Fruit fly (Drosophila melanogaster) whole organism, adult: ENCODE results near the gene Dbp21E2.
A peak's percentile ranks its signal among the peaks of the same experiment; 100 is the strongest.

Source experiments
- CG11617 ChIP-seq: fragments of 200-800 bp; sonication (Bioruptor generic); optimal IDR thresholded peaks from 2 replicates; lab custom pipeline; 2017; ENCODE audit warnings: mild to moderate bottlenecking, missing biosample characterization, missing genetic modification reagents, missing genetic modification characterization
- CG12768 ChIP-seq: fragments of 200-800 bp; sonication (Bioruptor generic); optimal IDR thresholded peaks from 2 replicates; lab custom pipeline; 2017; ENCODE audit warnings: missing biosample characterization, missing genetic modification characterization, mild to moderate bottlenecking, moderate library complexity, missing genetic modification reagents
- CG14711 ChIP-seq: fragments of 200-800 bp; sonication (Bioruptor generic); optimal IDR thresholded peaks from 2 replicates; lab custom pipeline; 2018; ENCODE audit warnings: missing biosample characterization, mild to moderate bottlenecking, missing genetic modification characterization, moderate library complexity
- CG1620 ChIP-seq: fragments of 200-800 bp; sonication (Bioruptor generic); optimal IDR thresholded peaks from 2 replicates; lab custom pipeline; 2016; ENCODE audit warnings: missing biosample characterization, missing genetic modification characterization
- CG33017 ChIP-seq: fragments of 200-800 bp; sonication (Bioruptor generic); optimal IDR thresholded peaks from 2 replicates; lab custom pipeline; 2018; ENCODE audit warnings: missing biosample characterization, mild to moderate bottlenecking, missing genetic modification characterization, moderate library complexity
- CG5204 ChIP-seq: fragments of 200-800 bp; sonication (Bioruptor generic); optimal IDR thresholded peaks from 2 replicates; lab custom pipeline; 2016; ENCODE audit warnings: missing biosample characterization, missing genetic modification characterization
- CG7045 ChIP-seq: fragments of 200-800 bp; sonication (Bioruptor generic); optimal IDR thresholded peaks from 2 replicates; lab custom pipeline; 2017; ENCODE audit warnings: missing biosample characterization, mild to moderate bottlenecking, missing genetic modification characterization
- CG7101 ChIP-seq: fragments of 200-800 bp; sonication (Bioruptor generic); optimal IDR thresholded peaks from 2 replicates; lab custom pipeline; 2018; ENCODE audit warnings: missing biosample characterization, mild to moderate bottlenecking, missing genetic modification characterization, moderate library complexity
- Clk ChIP-seq: fragments of 200-800 bp; sonication (Bioruptor generic); optimal IDR thresholded peaks from 2 replicates; lab custom pipeline; 2017; ENCODE audit warnings: missing biosample characterization, missing genetic modification characterization
- Crg-1 ChIP-seq: fragments of 200-800 bp; sonication (Bioruptor generic); optimal IDR thresholded peaks from 2 replicates; lab custom pipeline; 2016; ENCODE audit warnings: missing biosample characterization, missing genetic modification characterization
- Hr96 ChIP-seq: fragments of 200-800 bp; sonication (Bioruptor generic); optimal IDR thresholded peaks from 2 replicates; lab custom pipeline; 2016; ENCODE audit warnings: missing biosample characterization, missing genetic modification characterization
- Mnt ChIP-seq: fragments of 200-800 bp; sonication (Bioruptor generic); optimal IDR thresholded peaks from 2 replicates; lab custom pipeline; 2016; ENCODE audit warnings: missing biosample characterization, mild to moderate bottlenecking, missing genetic modification characterization
- bab1 ChIP-seq: fragments of 200-800 bp; sonication (Bioruptor generic); optimal IDR thresholded peaks from 3 replicates; lab custom pipeline; 2019; ENCODE audit warnings: missing biosample characterization, mild to moderate bottlenecking, missing genetic modification characterization, moderate library complexity
- cic ChIP-seq: fragments of 200-800 bp; sonication (Bioruptor generic); optimal IDR thresholded peaks from 2 replicates; lab custom pipeline; 2017; ENCODE audit warnings: missing biosample characterization, mild to moderate bottlenecking, missing genetic modification characterization, moderate library complexity
- cnc ChIP-seq, 2 experiments: fragments of >200 bp; optimal IDR thresholded peaks; 2 replicates each; lab custom pipeline; 2017
- kay ChIP-seq: fragments of 200-800 bp; sonication (Bioruptor generic); peaks from one replicate; lab custom pipeline; 2016; ENCODE audit warnings: missing biosample characterization, missing genetic modification characterization, borderline replicate concordance
- ovo ChIP-seq: fragments of 200-800 bp; sonication (Bioruptor generic); optimal IDR thresholded peaks from 2 replicates; lab custom pipeline; 2016; ENCODE audit warnings: missing biosample characterization, missing genetic modification characterization
- pad ChIP-seq: fragments of 200-800 bp; sonication (Bioruptor generic); optimal IDR thresholded peaks from 3 replicates; lab custom pipeline; 2017; ENCODE audit warnings: missing biosample characterization, missing genetic modification characterization, mild to moderate bottlenecking, moderate library complexity, missing genetic modification reagents
- tj ChIP-seq: fragments of 200-800 bp; sonication (Bioruptor generic); optimal IDR thresholded peaks from 3 replicates; lab custom pipeline; 2017; ENCODE audit warnings: missing biosample characterization, mild to moderate bottlenecking, missing genetic modification characterization, moderate library complexity
- toe ChIP-seq: fragments of 200-800 bp; sonication (Bioruptor generic); optimal IDR thresholded peaks from 2 replicates; lab custom pipeline; 2016; ENCODE audit warnings: missing biosample characterization, missing genetic modification characterization

Dbp21E2 gene

DNA sequence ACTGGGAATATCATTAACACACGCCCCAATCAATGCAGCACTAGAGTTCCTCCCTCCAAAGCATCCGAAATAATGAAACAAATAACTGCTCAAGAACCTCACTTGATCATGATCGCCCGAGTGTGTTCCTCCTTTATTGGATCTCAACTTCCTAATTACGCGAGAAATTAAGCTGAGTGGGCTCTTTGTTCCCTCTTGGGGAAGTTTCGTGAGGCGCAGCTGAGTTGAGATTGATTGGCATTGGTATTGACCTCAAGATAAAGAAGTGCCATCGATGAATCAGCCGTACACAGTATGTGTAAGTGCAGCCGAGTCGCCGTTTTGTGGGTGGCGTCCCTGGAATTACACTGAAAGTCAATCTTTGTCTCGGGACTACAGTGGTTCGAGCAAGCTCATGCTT is 31.5 kb downstream of the Dbp21E2 start:
- TF ChIP-seq bab1 (GFP tag; lab: Kevin White, UChicago) = no peak
- peak; percentile 57 for TF ChIP-seq tj
- TF ChIP-seq cic = no peak
- no peak for TF ChIP-seq toe
- no peak for TF ChIP-seq CG14711 (tag; lab: Kevin White, UChicago)

DNA sequence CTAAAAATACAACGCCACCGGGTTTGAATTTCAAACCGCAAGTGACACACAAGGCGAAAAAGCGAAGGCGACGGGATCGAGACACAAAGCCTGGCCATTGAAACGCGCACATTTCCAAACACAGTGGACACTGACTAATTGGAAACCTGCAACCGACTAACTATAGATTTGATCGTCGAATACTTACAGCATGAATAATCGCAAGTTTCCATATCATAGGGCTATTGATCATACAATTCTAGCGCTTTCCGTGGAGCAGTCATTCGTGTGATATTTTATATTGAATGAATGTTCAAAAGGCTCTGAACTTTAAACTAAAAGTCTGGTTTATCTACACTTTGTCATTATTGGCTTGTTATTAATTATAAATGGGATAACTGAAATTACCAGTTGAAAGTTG is 31.9 kb downstream of the Dbp21E2 start:
- TF ChIP-seq Clk (GFP tag; lab: Kevin White, UChicago) = no peak
- no peak for TF ChIP-seq toe
- TF ChIP-seq Crg-1 (GFP tag; lab: Kevin White, UChicago) = peak; percentile 15
- TF ChIP-seq CG7101 (tag; lab: Kevin White, UChicago) = no peak
- TF ChIP-seq CG11617 (GFP tag; lab: Kevin White, UChicago) = peak; percentile 39

DNA sequence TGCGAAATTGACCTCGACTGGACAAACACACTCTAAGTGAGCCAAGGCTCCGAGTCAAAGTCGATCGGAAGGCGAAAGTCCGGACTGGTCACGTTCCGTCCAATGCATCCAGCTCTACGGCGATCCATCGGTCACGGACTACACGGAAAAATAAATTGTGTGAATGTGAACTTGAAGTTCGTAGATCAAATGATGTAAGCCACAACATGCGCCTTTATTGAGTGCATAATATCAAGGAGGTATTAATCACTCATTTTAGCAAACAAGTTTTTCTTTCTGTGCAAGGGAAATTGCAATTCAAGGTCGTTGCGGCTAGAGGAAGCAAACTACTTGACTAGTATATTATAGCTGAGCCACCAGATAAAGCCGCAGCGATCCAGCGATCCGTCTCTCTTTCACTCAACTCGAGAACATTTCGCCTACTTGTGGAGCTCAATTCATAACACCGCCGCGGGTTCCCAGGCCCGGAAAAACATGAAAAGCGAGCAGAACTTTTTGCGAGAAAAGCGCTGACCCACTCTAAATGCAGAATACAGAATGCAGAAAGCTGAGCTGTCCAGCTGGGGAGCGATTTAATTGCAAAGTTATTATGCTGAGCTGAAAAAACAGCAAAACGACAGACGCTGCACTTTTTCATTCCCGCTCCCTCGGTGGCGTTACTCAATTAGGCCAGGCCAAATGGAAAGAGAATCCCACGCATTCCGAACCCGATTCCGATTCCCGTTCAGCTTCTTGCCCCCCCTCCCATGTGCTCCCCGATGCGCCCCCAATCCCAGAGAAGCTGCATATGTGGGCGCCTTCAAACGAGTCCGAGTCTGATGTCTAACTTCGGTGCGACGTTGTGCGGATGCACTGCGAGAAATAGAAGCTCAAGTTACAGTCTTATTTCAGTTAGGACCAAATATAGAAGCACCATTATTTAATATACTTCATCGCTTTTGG is 32.7 kb downstream of the Dbp21E2 start:
- TF ChIP-seq toe (no peak), kay (GFP tag; lab: Kevin White, UChicago) (no peak), CG33017 (tag; lab: Kevin White, UChicago) (peak; percentile 60), CG1620 (no peak), Mnt (GFP tag; lab: Kevin White, UChicago) (no peak), CG7045 (GFP tag; lab: Kevin White, UChicago) (peak; percentile 35), CG12768 (GFP tag; lab: Kevin White, UChicago) (peak; percentile 71), cic (no peak), CG7101 (tag; lab: Kevin White, UChicago) (peak; percentile 68), pad (no peak), Clk (GFP tag; lab: Kevin White, UChicago) (no peak), Hr96 (GFP tag; lab: Kevin White, UChicago) (no peak), tj (peak; percentile 100), CG11617 (GFP tag; lab: Kevin White, UChicago) (peak; percentile 13), Crg-1 (GFP tag; lab: Kevin White, UChicago) (no peak), ovo (GFP tag; lab: Kevin White, UChicago) (no peak), CG5204 (no peak), cnc (optimal IDR thresholded peaks at IDR 0.05; lab: Kevin White, UChicago) (no peak), bab1 (GFP tag; lab: Kevin White, UChicago) (peak; percentile 65), CG14711 (tag; lab: Kevin White, UChicago) (peak; percentile 43)

DNA sequence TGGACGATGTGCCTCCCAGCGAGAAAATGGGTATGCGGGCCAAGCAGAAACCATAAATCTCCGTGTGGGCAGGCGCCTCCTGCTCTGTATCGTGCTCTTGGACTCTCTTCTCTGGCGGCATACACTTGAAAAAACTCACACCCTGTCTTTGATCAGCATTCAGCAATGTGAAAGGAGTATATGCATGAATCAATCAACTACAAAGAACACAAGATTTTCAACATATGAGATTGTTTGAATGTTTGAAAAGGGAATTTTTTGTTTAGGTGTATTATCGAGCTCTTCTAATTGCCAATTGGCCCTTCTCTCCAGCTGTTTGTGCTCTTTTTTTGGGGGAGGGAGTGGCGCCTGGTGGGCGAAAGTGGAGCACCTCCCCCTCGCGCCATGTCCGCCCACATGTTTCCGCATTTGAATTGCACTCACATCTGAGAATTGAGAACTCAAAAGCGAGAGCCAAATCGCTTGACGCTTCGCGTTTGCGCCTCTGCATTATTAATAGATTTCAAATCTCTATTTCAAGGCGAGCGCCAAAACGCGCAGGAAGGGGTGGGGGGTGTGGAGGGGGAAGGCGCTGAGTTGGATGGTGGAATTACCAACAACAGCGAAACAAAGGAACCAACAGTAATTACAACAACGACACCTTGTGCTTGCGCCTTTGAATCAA is 34.1 kb downstream of the Dbp21E2 start:
- TF ChIP-seq CG5204 (peak; percentile 21), Hr96 (GFP tag; lab: Kevin White, UChicago) (peak; percentile 11), CG11617 (GFP tag; lab: Kevin White, UChicago) (no peak), kay (GFP tag; lab: Kevin White, UChicago) (no peak), tj (no peak), Crg-1 (GFP tag; lab: Kevin White, UChicago) (no peak), CG7101 (tag; lab: Kevin White, UChicago) (peak; percentile 58), Mnt (GFP tag; lab: Kevin White, UChicago) (no peak), CG14711 (tag; lab: Kevin White, UChicago) (peak; percentile 62), bab1 (GFP tag; lab: Kevin White, UChicago) (no peak), toe (peak; percentile 36), CG12768 (GFP tag; lab: Kevin White, UChicago) (peak; percentile 33), ovo (GFP tag; lab: Kevin White, UChicago) (peak; percentile 28), CG33017 (tag; lab: Kevin White, UChicago) (peak; percentile 58), pad (no peak), Clk (GFP tag; lab: Kevin White, UChicago) (peak; percentile 11), cic (no peak), CG7045 (GFP tag; lab: Kevin White, UChicago) (peak; percentile 67), CG1620 (no peak)

DNA sequence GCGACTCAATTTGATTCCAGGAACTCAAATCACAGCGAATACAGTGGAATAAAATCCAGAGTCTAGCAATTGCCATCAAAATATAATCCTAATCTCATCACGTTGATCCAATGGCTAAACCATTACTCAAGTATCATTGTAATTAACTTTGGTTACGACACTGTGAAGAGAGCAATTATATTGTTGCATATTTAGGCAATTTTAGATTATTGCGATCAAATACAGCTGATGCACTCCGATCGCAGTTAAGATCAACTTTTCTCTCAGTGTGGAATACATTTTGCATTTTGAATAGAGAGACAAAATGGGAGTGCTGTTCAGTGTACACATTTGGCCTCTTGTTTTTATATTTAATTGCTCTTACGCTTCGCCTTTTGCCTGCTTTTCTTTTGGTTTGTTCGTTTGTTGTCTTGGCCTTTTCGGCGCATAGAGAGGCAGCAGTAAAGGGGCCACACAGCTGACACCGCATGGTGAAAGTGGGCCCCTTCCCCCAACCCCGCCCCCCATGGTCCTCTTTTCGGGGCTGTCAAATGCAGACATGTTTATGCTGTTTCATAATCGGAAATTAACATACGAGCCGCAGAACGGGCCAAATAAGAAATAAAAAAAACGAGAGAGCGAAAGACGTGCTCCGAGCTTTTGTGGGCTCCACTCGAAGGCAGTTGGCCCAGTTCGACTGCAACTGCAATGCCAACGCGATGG is 34.9 kb downstream of the Dbp21E2 start:
- TF ChIP-seq Mnt (GFP tag; lab: Kevin White, UChicago) (no peak), CG5204 (no peak), CG1620 (no peak), kay (GFP tag; lab: Kevin White, UChicago) (no peak), CG12768 (GFP tag; lab: Kevin White, UChicago) (peak; percentile 38), toe (peak; percentile 17), CG7045 (GFP tag; lab: Kevin White, UChicago) (peak; percentile 51), CG14711 (tag; lab: Kevin White, UChicago) (peak; percentile 47), pad (no peak), CG33017 (tag; lab: Kevin White, UChicago) (peak; percentile 1), Crg-1 (GFP tag; lab: Kevin White, UChicago) (no peak), CG11617 (GFP tag; lab: Kevin White, UChicago) (peak; percentile 2), Hr96 (GFP tag; lab: Kevin White, UChicago) (no peak), bab1 (GFP tag; lab: Kevin White, UChicago) (no peak), cnc (optimal IDR thresholded peaks at IDR 0.05; lab: Kevin White, UChicago) (no peak), Clk (GFP tag; lab: Kevin White, UChicago) (no peak), ovo (GFP tag; lab: Kevin White, UChicago) (no peak), tj (peak; percentile 63), CG7101 (tag; lab: Kevin White, UChicago) (peak; percentile 32), cic (no peak)
